Worm (Caenorhabditis elegans) whole organism, L4/young adult: ENCODE data around the gene snf-11.

Experiments
- W03F9.2 ChIP-seq: fragments of 150-350 bp; optimal IDR thresholded peaks from 2 replicates; lab custom pipeline; 2014; ENCODE audit warnings: missing biosample characterization, missing genetic modification characterization
- dao-5 ChIP-seq: sonication (generic microtip); optimal IDR thresholded peaks from 2 replicates; lab custom pipeline; 2016; ENCODE audit warnings: missing genotype, missing genetic modification characterization, moderate library complexity, missing compliant biosample characterization
- him-1 ChIP-seq: sonication (generic microtip); optimal IDR thresholded peaks from 2 replicates; lab custom pipeline; 2016; ENCODE audit warnings: missing genotype, missing genetic modification reagents, missing genetic modification characterization, missing compliant biosample characterization

ce11 chrV:11272848-11273247 is 35.4 kb downstream of the snf-11 start, which contains the start of gene clec-223:
- TF ChIP-seq him-1 (tag; lab: Kevin White, UChicago) = no peak
- TF ChIP-seq dao-5 (tag; lab: Kevin White, UChicago) = no peak
- TF ChIP-seq W03F9.2 (tag; lab: Kevin White, UChicago) = no peak
